Worm (Caenorhabditis elegans) whole organism, L4 larva: ENCODE results near the gene Y77E11A.7.

ENCODE experiments used
- F10B5.3 ChIP-seq: sonication (generic microtip); optimal IDR thresholded peaks from 2 replicates; lab custom pipeline; 2016; ENCODE audit warnings: mild to moderate bottlenecking, missing genetic modification characterization, missing compliant biosample characterization
- F26F4.8 ChIP-seq: fragments of 200-800 bp; sonication (Bioruptor generic); conservative IDR thresholded peaks from 2 replicates; pipeline ENCODE4 v1.3.6; 2022; ENCODE audit warnings: missing genetic modification characterization, missing compliant biosample characterization
- T20F7.1 ChIP-seq: fragments of 200-800 bp; sonication (Bioruptor generic); optimal IDR thresholded peaks from 2 replicates; lab custom pipeline; 2018; ENCODE audit warnings: mild to moderate bottlenecking, missing genetic modification characterization, missing compliant biosample characterization
- Y105C5A.15 ChIP-seq: fragments of 200-800 bp; sonication (Bioruptor generic); IDR thresholded peaks from 2 replicates; pipeline ENCODE4 v1.3.6; 2022; ENCODE audit warnings: missing genetic modification characterization, missing compliant biosample characterization
- Y75B8A.6 ChIP-seq: fragments of 200-800 bp; sonication (Bioruptor generic); IDR thresholded peaks from 2 replicates; pipeline ENCODE4 v1.3.6; 2022; ENCODE audit warnings: missing genetic modification reagents, missing genetic modification characterization, missing compliant biosample characterization
- aly-2 ChIP-seq: sonication (generic microtip); optimal IDR thresholded peaks from 2 replicates; lab custom pipeline; 2018; ENCODE audit warnings: missing biosample characterization, missing genetic modification characterization
- arid-1 ChIP-seq: fragments of 200-800 bp; sonication (Bioruptor generic); conservative IDR thresholded peaks from 2 replicates; pipeline ENCODE4 v1.3.6; 2022; ENCODE audit warnings: missing genetic modification reagents, missing genetic modification characterization, missing compliant biosample characterization
- ceh-20 ChIP-seq: fragments of 200-800 bp; sonication (Bioruptor generic); IDR thresholded peaks from 2 replicates; pipeline ENCODE4 v1.3.6; 2022; ENCODE audit warnings: missing genetic modification reagents, missing genetic modification characterization, missing compliant biosample characterization
- ceh-62 ChIP-seq: sonication (generic microtip); optimal IDR thresholded peaks from 2 replicates; lab custom pipeline; 2017; ENCODE audit warnings: missing biosample characterization, missing genetic modification characterization
- ceh-82 ChIP-seq: sonication (generic microtip); optimal IDR thresholded peaks from 2 replicates; lab custom pipeline; 2017; ENCODE audit warnings: missing biosample characterization, missing genetic modification characterization
- daf-16 ChIP-seq, 3 experiments: sonication (generic microtip); optimal IDR thresholded peaks; 2 replicates each; lab custom pipeline; 2016 to 2017; ENCODE audit warnings: missing genetic modification characterization in 3 of 3, missing genetic modification reagents in 3 of 3, mild to moderate bottlenecking in 2 of 3, missing compliant biosample characterization in 2 of 3, missing biosample characterization in 1 of 3, moderate library complexity in 1 of 3
- daf-19 ChIP-seq: fragments of 200-800 bp; sonication (Bioruptor generic); conservative IDR thresholded peaks from 2 replicates; pipeline ENCODE4 v1.3.6; 2022; ENCODE audit warnings: missing genetic modification characterization, missing compliant biosample characterization
- dmd-6 ChIP-seq: fragments of 200-800 bp; sonication (Bioruptor generic); IDR thresholded peaks from 2 replicates; pipeline ENCODE4 v1.3.6; 2022; ENCODE audit warnings: missing genetic modification reagents, missing genetic modification characterization, missing compliant biosample characterization
- dmd-8 ChIP-seq: fragments of 200-800 bp; sonication (Bioruptor generic); IDR thresholded peaks from 2 replicates; pipeline ENCODE4 v1.3.6; 2022; ENCODE audit warnings: missing genetic modification characterization, missing compliant biosample characterization
- dmd-9 ChIP-seq: fragments of 200-800 bp; sonication (Bioruptor generic); IDR thresholded peaks from 2 replicates; pipeline ENCODE4 v1.3.6; 2022; ENCODE audit warnings: missing genetic modification reagents, missing genetic modification characterization, missing compliant biosample characterization
- dve-1 ChIP-seq: sonication (generic microtip); optimal IDR thresholded peaks from 2 replicates; lab custom pipeline; 2017; ENCODE audit warnings: antibody characterized with exemption, mild to moderate bottlenecking, missing genetic modification characterization, missing compliant biosample characterization; ENCODE audit not compliant: insufficient read depth
- fos-1 ChIP-seq: fragments of 150-350 bp; optimal IDR thresholded peaks from 2 replicates; lab custom pipeline; 2014; ENCODE audit warnings: missing biosample characterization, missing genetic modification characterization
- gei-8 ChIP-seq: fragments of 200-800 bp; sonication (Bioruptor generic); optimal IDR thresholded peaks from 2 replicates; lab custom pipeline; 2018; ENCODE audit warnings: mild to moderate bottlenecking, missing genetic modification characterization, missing compliant biosample characterization
- hlh-11 ChIP-seq: fragments of 200-800 bp; sonication (Bioruptor generic); optimal IDR thresholded peaks from 2 replicates; lab custom pipeline; 2018; ENCODE audit warnings: mild to moderate bottlenecking, missing genetic modification characterization, missing compliant biosample characterization
- hlh-30 ChIP-seq: sonication (generic microtip); optimal IDR thresholded peaks from 2 replicates; lab custom pipeline; 2017; ENCODE audit warnings: antibody characterized with exemption, mild to moderate bottlenecking, missing genetic modification characterization, missing compliant biosample characterization; ENCODE audit not compliant: insufficient read depth
- jun-1 ChIP-seq: fragments of 150-350 bp; optimal IDR thresholded peaks from 2 replicates; lab custom pipeline; 2014; ENCODE audit warnings: missing biosample characterization, missing genetic modification reagents, missing genetic modification characterization
- lin-1 ChIP-seq: fragments of 200-800 bp; sonication (Bioruptor generic); IDR thresholded peaks from 2 replicates; pipeline ENCODE4 v1.3.6; 2022; ENCODE audit warnings: missing genetic modification reagents, missing genetic modification characterization, missing compliant biosample characterization
- lin-15B ChIP-seq: fragments of 150-350 bp; sonication (generic microtip); optimal IDR thresholded peaks from 3 replicates; lab custom pipeline; 2014; ENCODE audit warnings: missing biosample characterization, missing genetic modification characterization
- lin-29 ChIP-seq: fragments of 200-800 bp; sonication (Bioruptor generic); IDR thresholded peaks from 2 replicates; pipeline ENCODE4 v1.3.6; 2022; ENCODE audit warnings: missing genetic modification reagents, missing genetic modification characterization, missing compliant biosample characterization
- madf-5 ChIP-seq, 2 experiments: fragments of 200-800 bp; sonication (Bioruptor generic); IDR thresholded peaks; 2 replicates each; pipeline ENCODE4 v1.3.6; 2022; ENCODE audit warnings: missing compliant biosample characterization in 2 of 2, missing genetic modification characterization in 2 of 2
- madf-9 ChIP-seq: fragments of 200-800 bp; sonication (Bioruptor generic); conservative IDR thresholded peaks from 2 replicates; pipeline ENCODE4 v1.3.6; 2022; ENCODE audit warnings: missing genetic modification reagents, missing genetic modification characterization, missing compliant biosample characterization
- mep-1 ChIP-seq: fragments of 150-350 bp; sonication (generic microtip); optimal IDR thresholded peaks from 3 replicates; lab custom pipeline; 2014; ENCODE audit warnings: missing biosample characterization, missing genetic modification characterization
- mxl-3 ChIP-seq: fragments of 200-800 bp; sonication (Bioruptor generic); optimal IDR thresholded peaks from 2 replicates; lab custom pipeline; 2018; ENCODE audit warnings: mild to moderate bottlenecking, missing genetic modification characterization, missing compliant biosample characterization
- nhr-11 ChIP-seq: fragments of 150-350 bp; optimal IDR thresholded peaks from 2 replicates; lab custom pipeline; 2014; ENCODE audit warnings: missing biosample characterization, missing genetic modification characterization
- nhr-237 ChIP-seq: sonication (generic microtip); optimal IDR thresholded peaks from 2 replicates; lab custom pipeline; 2017; ENCODE audit warnings: missing biosample characterization, missing genetic modification characterization
- nhr-28 ChIP-seq: fragments of 150-350 bp; optimal IDR thresholded peaks from 2 replicates; lab custom pipeline; 2014; ENCODE audit warnings: missing biosample characterization, missing genetic modification characterization
- nhr-41 ChIP-seq: fragments of 200-800 bp; sonication (Bioruptor generic); IDR thresholded peaks from 2 replicates; pipeline ENCODE4 v1.3.6; 2022; ENCODE audit warnings: missing genetic modification reagents, missing genetic modification characterization, missing compliant biosample characterization
- nhr-42 ChIP-seq: fragments of 200-800 bp; sonication (Bioruptor generic); IDR thresholded peaks from 2 replicates; pipeline ENCODE4 v1.3.6; 2022; ENCODE audit warnings: missing genetic modification characterization, missing compliant biosample characterization
- nhr-77 ChIP-seq: fragments of 150-350 bp; optimal IDR thresholded peaks from 2 replicates; lab custom pipeline; 2014; ENCODE audit warnings: missing biosample characterization, missing genetic modification characterization
- pha-4 ChIP-seq, 2 experiments: fragments of 150-350 bp in 1 of 2; fragments of 200-800 bp in 1 of 2; sonication (Bioruptor generic) in 1 of 2; IDR thresholded peaks in 1 of 2; optimal IDR thresholded peaks in 1 of 2; 2 replicates each; pipeline versions ENCODE4 v1.3.6 to Lab custom; 2014 to 2022; ENCODE audit warnings: missing genetic modification characterization in 2 of 2, missing genetic modification reagents in 2 of 2, missing biosample characterization in 1 of 2, missing compliant biosample characterization in 1 of 2
- php-3 ChIP-seq: fragments of 200-800 bp; sonication (Bioruptor generic); IDR thresholded peaks from 2 replicates; pipeline ENCODE4 v1.3.6; 2022; ENCODE audit warnings: missing genetic modification reagents, missing genetic modification characterization, missing compliant biosample characterization
- pqm-1 ChIP-seq: sonication (generic microtip); optimal IDR thresholded peaks from 2 replicates; lab custom pipeline; 2017; ENCODE audit warnings: missing biosample characterization, missing genetic modification characterization
- set-16 ChIP-seq: fragments of 200-800 bp; sonication (Bioruptor generic); IDR thresholded peaks from 2 replicates; pipeline ENCODE4 v1.3.6; 2022; ENCODE audit warnings: missing genetic modification reagents, missing genetic modification characterization, missing compliant biosample characterization
- snpc-1.2 ChIP-seq: fragments of 200-800 bp; sonication (Bioruptor generic); IDR thresholded peaks from 2 replicates; pipeline ENCODE4 v1.3.6; 2022; ENCODE audit warnings: missing genetic modification reagents, missing genetic modification characterization, missing compliant biosample characterization
- snpc-4 ChIP-seq: fragments of 150-350 bp; optimal IDR thresholded peaks from 2 replicates; lab custom pipeline; 2014; ENCODE audit warnings: missing biosample characterization, missing genetic modification characterization
- spr-3 ChIP-seq: fragments of 200-800 bp; sonication (Bioruptor generic); optimal IDR thresholded peaks from 2 replicates; lab custom pipeline; 2018; ENCODE audit warnings: mild to moderate bottlenecking, missing genetic modification characterization, missing compliant biosample characterization
- tag-97 ChIP-seq: fragments of 200-800 bp; sonication (Bioruptor generic); IDR thresholded peaks from 2 replicates; pipeline ENCODE4 v1.3.6; 2022; ENCODE audit warnings: missing genetic modification characterization, missing compliant biosample characterization
- tra-1 ChIP-seq: fragments of 200-800 bp; sonication (Bioruptor generic); IDR thresholded peaks from 2 replicates; pipeline ENCODE4 v1.3.6; 2022; ENCODE audit warnings: missing genetic modification reagents, missing genetic modification characterization, missing compliant biosample characterization
- unc-62 ChIP-seq, 3 experiments: fragments of 150-350 bp in 1 of 3; sonication (generic microtip); optimal IDR thresholded peaks in 2 of 3; peaks in 1 of 3; 1 replicate in 1 of 3; 2 replicates in 2 of 3; lab custom pipeline; 2014 to 2017; ENCODE audit warnings: missing biosample characterization in 3 of 3, missing genetic modification characterization in 3 of 3, missing genetic modification reagents in 3 of 3, missing genotype in 1 of 3
- zfp-2 ChIP-seq: sonication (generic microtip); optimal IDR thresholded peaks from 2 replicates; lab custom pipeline; 2016; ENCODE audit warnings: mild to moderate bottlenecking, missing genetic modification characterization, missing compliant biosample characterization
- zfp-3 ChIP-seq: fragments of 200-800 bp; sonication (Bioruptor generic); conservative IDR thresholded peaks from 2 replicates; pipeline ENCODE4 v1.3.6; 2022; ENCODE audit warnings: missing genetic modification reagents, missing genetic modification characterization, missing compliant biosample characterization
- ztf-7 ChIP-seq: fragments of 150-350 bp; optimal IDR thresholded peaks from 2 replicates; lab custom pipeline; 2014; ENCODE audit warnings: missing biosample characterization, missing genetic modification characterization

Gene Y77E11A.7

DNA sequence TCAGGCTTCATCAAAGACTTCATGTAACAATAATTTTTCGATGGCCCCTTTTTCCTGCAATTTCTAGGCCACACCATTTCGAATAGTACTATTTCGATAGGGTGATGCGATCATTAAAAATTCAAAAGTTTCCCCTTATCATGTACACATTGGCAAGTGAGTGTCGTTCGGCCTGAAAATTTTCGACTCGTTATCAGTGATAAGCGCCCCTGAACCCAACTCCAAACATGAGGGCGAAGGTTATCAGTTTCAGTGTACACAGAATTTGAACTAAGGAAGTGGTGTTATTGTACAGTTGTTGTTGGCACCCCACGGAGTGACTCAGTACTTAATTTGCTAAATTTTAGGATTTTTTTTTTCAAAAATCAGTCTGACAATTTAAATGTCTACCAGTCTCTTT, 40.7 kb downstream of the Y77E11A.7 start:
- TF ChIP-seq dve-1 (tag; lab: Kevin White, UChicago) (peak; percentile 73), jun-1 (no peak), tra-1 (0 out of 2 replicates have a peak, but pooled peaks have one; percentile 46), nhr-77 (tag; lab: Kevin White, UChicago) (peak; percentile 72), unc-62 (GFP tag; optimal IDR thresholded peaks at IDR 0.05 in 1 of 2; lab: Kevin White, UChicago) (peak in 1 of 2 experiments; percentile 94), unc-62 (tag; optimal IDR thresholded peaks at IDR 0.05; lab: Kevin White, UChicago) (no peak), nhr-41 (GFP tag; lab: Robert Waterston, UW) (peak; percentile 100), hlh-11 (tag; lab: Kevin White, UChicago) (peak; percentile 84), fos-1 (no peak), dmd-6 (peak; percentile 86), pqm-1 (peak; percentile 99), lin-1 (GFP tag; lab: Robert Waterston, UW) (peak; percentile 67), nhr-28 (tag; lab: Kevin White, UChicago) (peak; percentile 91), php-3 (GFP tag; lab: Robert Waterston, UW) (peak; percentile 19; the same call in 1 of the 2 replicates), daf-16 (GFP tag; optimal IDR thresholded peaks at IDR 0.05; lab: Kevin White, UChicago) (no peak), daf-16 (tag; optimal IDR thresholded peaks at IDR 0.05; lab: Kevin White, UChicago) (peak; percentile 93), pha-4 (GFP tag; IDR thresholded peaks at IDR 0.05; lab: Robert Waterston, UW) (no peak), pha-4 (tag; optimal IDR thresholded peaks at IDR 0.05; lab: Kevin White, UChicago) (no peak)

DNA sequence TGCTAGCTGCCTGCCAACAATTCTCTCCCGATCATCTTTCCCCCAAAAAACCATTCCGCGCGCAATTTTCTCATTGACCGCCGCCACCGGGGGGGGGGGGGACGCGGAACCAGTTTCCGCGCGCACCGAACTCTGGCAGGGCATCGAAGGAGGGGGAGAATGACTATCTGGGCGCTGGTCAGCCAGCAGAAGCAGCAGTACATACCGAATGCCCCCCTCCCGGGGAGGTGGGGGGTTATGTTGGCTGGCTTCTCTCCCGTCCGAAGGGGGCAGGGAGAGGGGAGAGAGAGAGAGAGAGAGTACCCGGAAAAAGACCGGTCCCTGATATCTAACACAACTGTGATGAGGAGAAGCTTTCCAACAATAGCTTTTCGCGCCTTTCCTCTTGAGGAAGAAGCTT, 42.0 kb downstream of the Y77E11A.7 start:
- TF ChIP-seq ceh-82 (tag; lab: Kevin White, UChicago) = no peak
- no peak for TF ChIP-seq spr-3
- TF ChIP-seq snpc-1.2 (GFP tag; lab: Robert Waterston, UW) = no peak
- no peak for TF ChIP-seq dmd-9 (GFP tag; lab: Robert Waterston, UW)
- TF ChIP-seq nhr-42 = no peak
- TF ChIP-seq lin-29 (GFP tag; lab: Robert Waterston, UW) = no peak
- no peak for TF ChIP-seq hlh-30
- TF ChIP-seq Y105C5A.15 (GFP tag; lab: Robert Waterston, UW) = no peak
- TF ChIP-seq nhr-237 (tag; lab: Kevin White, UChicago) = no peak
- TF ChIP-seq nhr-28 (tag; lab: Kevin White, UChicago) = no peak
- no peak for TF ChIP-seq ceh-20 (GFP tag; lab: Robert Waterston, UW)
- no peak for TF ChIP-seq F10B5.3
- TF ChIP-seq snpc-4 (tag; lab: Kevin White, UChicago) = no peak
- TF ChIP-seq ceh-62 (tag; lab: Kevin White, UChicago) = no peak
- TF ChIP-seq set-16 (GFP tag; lab: Robert Waterston, UW) = peak; percentile 99
- no peak for TF ChIP-seq arid-1 (GFP tag; lab: Robert Waterston, UW)
- TF ChIP-seq nhr-11 (tag; lab: Kevin White, UChicago) = no peak
- no peak for TF ChIP-seq tag-97 (GFP tag; lab: Robert Waterston, UW)
- no peak for TF ChIP-seq zfp-3 (GFP tag; lab: Robert Waterston, UW)
- TF ChIP-seq mep-1 = no peak
- peak; percentile 72 for TF ChIP-seq hlh-11 (tag; lab: Kevin White, UChicago)
- no peak for TF ChIP-seq unc-62 (GFP tag; optimal IDR thresholded peaks at IDR 0.05 in 1 of 2; lab: Kevin White, UChicago)
- no peak for TF ChIP-seq unc-62 (tag; optimal IDR thresholded peaks at IDR 0.05; lab: Kevin White, UChicago)
- TF ChIP-seq ztf-7 = no peak
- TF ChIP-seq pha-4 (GFP tag; IDR thresholded peaks at IDR 0.05; lab: Robert Waterston, UW) = peak; percentile 59; the same call in 1 of the 2 replicates
- TF ChIP-seq pha-4 (tag; optimal IDR thresholded peaks at IDR 0.05; lab: Kevin White, UChicago) = no peak
- TF ChIP-seq zfp-2 (tag; lab: Kevin White, UChicago) = no peak
- TF ChIP-seq madf-5 (GFP tag; IDR thresholded peaks at IDR 0.05; lab: Robert Waterston, UW) = no peak
- TF ChIP-seq mxl-3 = peak; percentile 71
- TF ChIP-seq madf-9 (GFP tag; lab: Robert Waterston, UW) = peak; percentile 43; the same call in 1 of the 2 replicates
- TF ChIP-seq daf-19 (GFP tag; lab: Robert Waterston, UW) = no peak
- TF ChIP-seq gei-8 (GFP tag; lab: Kevin White, UChicago) = no peak
- TF ChIP-seq T20F7.1 (GFP tag; lab: Kevin White, UChicago) = no peak
- 0 out of 2 replicates have a peak, but pooled peaks have one; percentile 55 for TF ChIP-seq dmd-8
- TF ChIP-seq php-3 (GFP tag; lab: Robert Waterston, UW) = no peak
- no peak for TF ChIP-seq F26F4.8 (GFP tag; lab: Robert Waterston, UW)
- no peak for TF ChIP-seq fos-1
- no peak for TF ChIP-seq lin-15B (tag; lab: Kevin White, UChicago)
- TF ChIP-seq daf-16 (GFP tag; optimal IDR thresholded peaks at IDR 0.05; lab: Kevin White, UChicago) = no peak
- no peak for TF ChIP-seq daf-16 (tag; optimal IDR thresholded peaks at IDR 0.05; lab: Kevin White, UChicago)
- no peak for TF ChIP-seq Y75B8A.6
- TF ChIP-seq aly-2 (tag; lab: Kevin White, UChicago) = no peak
